Worm (Caenorhabditis elegans): ENCODE data around the gene C35A11.3.

C35A11.3 gene

ce11 chrV:5358772-5359171, 13.4 kb upstream of the C35A11.3 start, which contains the start of gene nhr-216:
TSS of gene nhr-216 (minus strand) at chrV:5358872.
- no peak for TF ChIP-seq F13H6.1 (tag; optimal IDR thresholded peaks at IDR 0.05)
- TF ChIP-seq nhr-25 (tag; optimal IDR thresholded peaks at IDR 0.05): no peak
- no peak for TF ChIP-seq ztf-4 (tag; optimal IDR thresholded peaks at IDR 0.05)

DNA sequence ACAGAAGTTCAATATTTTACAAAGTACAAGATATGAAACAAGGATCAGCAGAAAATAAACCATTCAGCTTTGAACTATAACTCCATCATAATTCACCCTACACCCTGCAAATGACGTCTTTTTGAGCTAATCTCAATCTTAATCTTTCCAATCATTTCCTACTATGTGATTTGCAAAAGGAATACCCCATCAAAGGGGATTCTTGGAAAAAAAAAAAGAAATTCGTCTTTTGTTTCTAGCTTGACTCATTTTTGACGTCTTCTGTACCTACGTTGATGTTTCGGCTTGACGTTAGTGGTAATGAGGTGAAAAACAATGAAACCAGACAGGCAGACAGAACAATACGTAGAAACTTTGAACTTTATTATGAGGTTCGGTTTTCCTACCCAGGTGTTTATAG, 10.0 kb upstream of the C35A11.3 start:
- no peak for TF ChIP-seq dmd-4 (tag; optimal IDR thresholded peaks at IDR 0.05)
- no peak for TF ChIP-seq blmp-1 (tag; optimal IDR thresholded peaks at IDR 0.05; ENCODE audit: insufficient read depth)
- no peak for TF ChIP-seq gmeb-1 (tag; optimal IDR thresholded peaks at IDR 0.05)
- TF ChIP-seq alr-1 (tag; optimal IDR thresholded peaks at IDR 0.05): no peak
- TF ChIP-seq unc-62 (GFP tag; optimal IDR thresholded peaks at IDR 0.05): no peak
- no peak for TF ChIP-seq nhr-77 (tag; optimal IDR thresholded peaks at IDR 0.05)
- TF ChIP-seq lin-39 (tag; optimal IDR thresholded peaks at IDR 0.05): no peak
- TF ChIP-seq C34F6.9 (tag; optimal IDR thresholded peaks at IDR 0.05): no peak
- no peak for TF ChIP-seq nhr-237 (tag; optimal IDR thresholded peaks at IDR 0.05)
- no peak for TF ChIP-seq unc-39 (tag; optimal IDR thresholded peaks at IDR 0.05)
- no peak for TF ChIP-seq ztf-11 (tag; optimal IDR thresholded peaks at IDR 0.05)
- TF ChIP-seq nhr-21 (tag; optimal IDR thresholded peaks at IDR 0.05): no peak
- TF ChIP-seq ztf-4 (tag; optimal IDR thresholded peaks at IDR 0.05): no peak
- no peak for TF ChIP-seq snpc-4 (tag; optimal IDR thresholded peaks at IDR 0.05)

ce11 chrV:5364863-5365262, 7.4 kb upstream of the C35A11.3 start, which contains the start of gene T09D3.8:
TSS of gene T09D3.8 (plus strand) at chrV:5365163.
- TF ChIP-seq egl-27 (tag; optimal IDR thresholded peaks at IDR 0.05) (no peak), sem-4 (tag; optimal IDR thresholded peaks at IDR 0.05) (no peak)

- TF ChIP-seq lin-11 (tag; optimal IDR thresholded peaks at IDR 0.05): no peak
- TF ChIP-seq sma-3 (GFP tag; optimal IDR thresholded peaks at IDR 0.05): no peak
- no peak for TF ChIP-seq aly-2 (tag; optimal IDR thresholded peaks at IDR 0.05)
- TF ChIP-seq lin-39 (tag; optimal IDR thresholded peaks at IDR 0.05): no peak
- TF ChIP-seq gmeb-1 (tag; optimal IDR thresholded peaks at IDR 0.05): no peak
- no peak for TF ChIP-seq alr-1 (tag; optimal IDR thresholded peaks at IDR 0.05)
- TF ChIP-seq mbf-1 (tag; optimal IDR thresholded peaks at IDR 0.05): no peak
- TF ChIP-seq nhr-77 (tag; optimal IDR thresholded peaks at IDR 0.05): no peak
Measured at ce11 chrV:5368792-5369191, 3.4 kb upstream of the C35A11.3 start, which contains the start of gene T09D3.9. TSS of gene T09D3.9 (minus strand) at chrV:5368892.

DNA sequence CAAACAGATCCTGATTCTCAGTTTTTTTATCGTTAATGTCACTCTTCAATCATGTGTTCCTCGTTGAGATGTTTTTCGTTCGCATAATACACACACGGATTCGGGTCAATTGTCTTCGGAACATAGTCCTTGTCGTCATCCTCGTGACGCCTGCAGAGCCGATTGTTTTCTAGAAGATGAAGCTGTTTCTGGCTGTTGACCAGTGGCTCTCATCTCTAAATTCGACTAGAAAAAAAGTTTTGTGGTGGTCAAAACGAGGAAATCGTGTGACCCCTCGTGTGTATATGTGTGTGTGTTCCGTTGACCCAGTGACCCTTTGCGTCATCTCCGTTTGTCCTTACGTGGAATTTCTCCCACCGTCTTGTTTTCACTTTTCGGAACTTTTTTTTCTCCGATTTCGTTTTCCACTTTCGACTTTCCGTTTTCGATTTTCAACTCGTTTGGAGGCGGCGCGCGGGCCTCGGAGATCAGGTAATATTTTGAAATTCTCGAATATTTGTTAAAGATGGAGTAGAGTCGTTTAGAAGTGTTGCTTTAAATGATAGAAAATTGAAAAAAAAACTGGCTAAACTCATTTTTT, 13.8 kb downstream of the C35A11.3 start, which contains the start of gene C35A11.2:
C35A11.2 (plus strand) TSS at position 386 of the 580 bp plus-strand sequence.
- no peak for TF ChIP-seq ceh-82 (tag; optimal IDR thresholded peaks at IDR 0.05)
- no peak for TF ChIP-seq egl-27 (tag; optimal IDR thresholded peaks at IDR 0.05)
- no peak for TF ChIP-seq snpc-4 (tag; optimal IDR thresholded peaks at IDR 0.05)
- no peak for TF ChIP-seq nhr-10 (tag; optimal IDR thresholded peaks at IDR 0.05)
- TF ChIP-seq dmd-4 (tag; optimal IDR thresholded peaks at IDR 0.05): no peak
- TF ChIP-seq nhr-21 (tag; optimal IDR thresholded peaks at IDR 0.05): peak; percentile 18
- peak; percentile 80 for TF ChIP-seq blmp-1 (tag; optimal IDR thresholded peaks at IDR 0.05; ENCODE audit: insufficient read depth)

ce11 chrV:5392993-5393628, 20.9 kb downstream of the C35A11.3 start, which contains the start of gene C35A11.4:
TSS of gene C35A11.4 (minus strand) at chrV:5393148.
- TF ChIP-seq ztf-11 (tag; optimal IDR thresholded peaks at IDR 0.05) (no peak), elt-3 (tag; optimal IDR thresholded peaks at IDR 0.05) (no peak), snpc-4 (tag; optimal IDR thresholded peaks at IDR 0.05) (no peak), blmp-1 (tag; optimal IDR thresholded peaks at IDR 0.05; ENCODE audit: insufficient read depth) (no peak), mbf-1 (tag; optimal IDR thresholded peaks at IDR 0.05) (no peak), nhr-12 (tag; optimal IDR thresholded peaks at IDR 0.05) (no peak), fos-1 (tag; optimal IDR thresholded peaks at IDR 0.05) (peak; percentile 72), F13H6.1 (tag; optimal IDR thresholded peaks at IDR 0.05) (peak; percentile 7), nhr-6 (tag; optimal IDR thresholded peaks at IDR 0.05) (no peak), unc-55 (GFP tag; optimal IDR thresholded peaks at IDR 0.05) (no peak), nhr-129 (tag; optimal IDR thresholded peaks at IDR 0.05) (no peak), sem-4 (tag; optimal IDR thresholded peaks at IDR 0.05) (no peak), sma-9 (GFP tag; optimal IDR thresholded peaks at IDR 0.05) (peak; percentile 21), sma-9 (tag; optimal IDR thresholded peaks at IDR 0.05) (no peak), Y55F3AM.14 (GFP tag; optimal IDR thresholded peaks at IDR 0.05) (no peak), aly-2 (tag; optimal IDR thresholded peaks at IDR 0.05) (no peak), egl-27 (tag; optimal IDR thresholded peaks at IDR 0.05) (peak; percentile 44), lin-11 (tag; optimal IDR thresholded peaks at IDR 0.05) (no peak), ceh-82 (tag; optimal IDR thresholded peaks at IDR 0.05) (no peak), nhr-10 (tag; optimal IDR thresholded peaks at IDR 0.05) (no peak), dmd-4 (tag; optimal IDR thresholded peaks at IDR 0.05) (no peak), nhr-77 (tag; optimal IDR thresholded peaks at IDR 0.05) (no peak), nhr-237 (tag; optimal IDR thresholded peaks at IDR 0.05) (no peak), ZK546.5 (tag; optimal IDR thresholded peaks at IDR 0.05) (no peak), ztf-1 (GFP tag; conservative IDR thresholded peaks at IDR 0.05) (no peak), ama-1 (optimal IDR thresholded peaks at IDR 0.05) (no peak), elt-1 (tag; optimal IDR thresholded peaks at IDR 0.05) (no peak)

Data from whole organism, L2 larva.